Worm (Caenorhabditis elegans) whole organism, L2 larva: ENCODE measurements around the gene C01C4.2.

Experiments
- aly-2 ChIP-seq: fragments of 150-350 bp; optimal IDR thresholded peaks from 2 replicates; lab custom pipeline; 2014; ENCODE audit warnings: missing biosample characterization, missing genetic modification characterization
- blmp-1 ChIP-seq: sonication (generic microtip); optimal IDR thresholded peaks from 2 replicates; lab custom pipeline; 2017; ENCODE audit warnings: missing genetic modification characterization, mild to moderate bottlenecking, missing compliant biosample characterization, antibody characterized with exemption, moderate library complexity; ENCODE audit not compliant: insufficient read depth
- ceh-82 ChIP-seq: fragments of 150-350 bp; optimal IDR thresholded peaks from 2 replicates; lab custom pipeline; 2014; ENCODE audit warnings: missing biosample characterization, missing genetic modification characterization
- dmd-4 ChIP-seq: sonication (generic microtip); optimal IDR thresholded peaks from 2 replicates; lab custom pipeline; 2017; ENCODE audit warnings: missing biosample characterization, missing genetic modification characterization
- egl-27 ChIP-seq: sonication (generic microtip); optimal IDR thresholded peaks from 3 replicates; lab custom pipeline; 2017; ENCODE audit warnings: missing biosample characterization, missing genetic modification reagents, missing genetic modification characterization
- gmeb-1 ChIP-seq: fragments of 150-350 bp; optimal IDR thresholded peaks from 2 replicates; lab custom pipeline; 2014; ENCODE audit warnings: missing biosample characterization, missing genetic modification characterization
- lin-39 ChIP-seq: fragments of 150-350 bp; optimal IDR thresholded peaks from 2 replicates; lab custom pipeline; 2014; ENCODE audit warnings: missing biosample characterization, missing genetic modification reagents, missing genetic modification characterization
- mbf-1 ChIP-seq: sonication (generic microtip); optimal IDR thresholded peaks from 2 replicates; lab custom pipeline; 2017; ENCODE audit warnings: missing biosample characterization, missing genetic modification characterization

DNA sequence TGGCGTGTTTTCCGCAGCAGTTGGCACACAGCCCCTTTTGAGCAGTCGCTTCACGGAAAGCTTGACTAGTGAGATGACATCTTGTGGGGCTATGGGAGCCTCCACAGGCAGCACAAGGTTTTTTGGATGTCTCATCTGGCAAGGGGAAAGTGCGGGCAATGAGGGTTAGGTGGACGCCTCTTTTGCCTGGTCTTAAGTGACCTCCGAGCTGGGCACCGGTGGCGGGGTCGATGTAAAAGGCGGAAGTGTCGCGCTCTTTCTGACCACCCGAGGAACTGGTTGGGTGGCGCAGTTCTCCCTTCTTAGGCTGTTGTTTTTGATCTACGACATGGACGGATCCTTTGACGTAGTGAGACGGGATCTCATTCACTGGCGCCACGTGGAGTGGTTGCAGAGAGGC, 36.5 kb downstream of the C01C4.2 start:
- TF ChIP-seq ceh-82 (tag; lab: Kevin White, UChicago): no peak
- TF ChIP-seq blmp-1 (tag; lab: Kevin White, UChicago): no peak
- TF ChIP-seq lin-39 (tag; lab: Kevin White, UChicago): no peak
- TF ChIP-seq aly-2: no peak
- no peak for TF ChIP-seq dmd-4 (tag; lab: Kevin White, UChicago)
- no peak for TF ChIP-seq gmeb-1
- no peak for TF ChIP-seq mbf-1 (tag; lab: Kevin White, UChicago)
- TF ChIP-seq egl-27 (tag; lab: Kevin White, UChicago): no peak
